Fruit fly (Drosophila melanogaster): Measurements from ENCODE around the gene CG13392.
A peak's percentile ranks its signal among the peaks of the same experiment; 100 is the strongest.

Gene CG13392

dm6 chr2L:8389231-8389630 lies 6.6 kb upstream of the CG13392 start, which contains the start of gene CG42819:
CG42819 (minus strand) TSS chr2L:8389331.
- TF ChIP-seq CG17801 (GFP tag; optimal IDR thresholded peaks at IDR 0.05; ENCODE audit: partially characterized antibody), result no peak

dm6 chr2L:8385849-8386248 lies 3.2 kb upstream of the CG13392 start:
- no peak for TF ChIP-seq CG17801 (GFP tag; optimal IDR thresholded peaks at IDR 0.05; ENCODE audit: partially characterized antibody)

- no peak for TF ChIP-seq CG17801 (GFP tag; optimal IDR thresholded peaks at IDR 0.05; ENCODE audit: partially characterized antibody)
Measured at dm6 chr2L:8384985-8385519, 2.4 kb upstream of the CG13392 start.

dm6 chr2L:8384108-8384601 lies 1.5 kb upstream of the CG13392 start, which contains the start of the genes Dad1 and CG13384:
Dad1 (minus strand) TSS chr2L:8384137.
CG13384 (plus strand) TSS chr2L:8384455.
- TF ChIP-seq CG17801 (GFP tag; optimal IDR thresholded peaks at IDR 0.05; ENCODE audit: partially characterized antibody), result peak; percentile 98

dm6 chr2L:8381508-8382036 lies 1.0 kb downstream of the CG13392 start, which contains the start of gene AlaRS:
AlaRS (minus strand) TSS chr2L:8381764.
- TF ChIP-seq CG17801 (GFP tag; optimal IDR thresholded peaks at IDR 0.05; ENCODE audit: partially characterized antibody), result peak; percentile 72

dm6 chr2L:8376717-8377116 lies 5.9 kb downstream of the CG13392 start, which contains the start of the genes CG13390 and CG17294:
CG13390 (minus strand) TSS chr2L:8376797.
CG17294 (plus strand) TSS chr2L:8377035.
- peak; percentile 100 for TF ChIP-seq CG17801 (GFP tag; optimal IDR thresholded peaks at IDR 0.05; ENCODE audit: partially characterized antibody)

- peak; percentile 12 for TF ChIP-seq CG17801 (GFP tag; optimal IDR thresholded peaks at IDR 0.05; ENCODE audit: partially characterized antibody)
Measured at dm6 chr2L:8374235-8374634, 8.4 kb downstream of the CG13392 start, which contains the start of gene Wdr82. Wdr82 (plus strand) TSS chr2L:8374461.

- TF ChIP-seq CG17801 (GFP tag; optimal IDR thresholded peaks at IDR 0.05; ENCODE audit: partially characterized antibody), result no peak
Measured at dm6 chr2L:8372248-8372647, 10.4 kb downstream of the CG13392 start.

- TF ChIP-seq CG17801 (GFP tag; optimal IDR thresholded peaks at IDR 0.05; ENCODE audit: partially characterized antibody), result peak; percentile 49
Measured at dm6 chr2L:8371354-8371937, 11.2 kb downstream of the CG13392 start.

- TF ChIP-seq CG17801 (GFP tag; optimal IDR thresholded peaks at IDR 0.05; ENCODE audit: partially characterized antibody), result peak; percentile 80
Measured at dm6 chr2L:8370364-8371326, 12.0 kb downstream of the CG13392 start, which contains the start of gene CG17292. CG17292 (plus strand) TSS chr2L:8370454.

dm6 chr2L:8365701-8366643 lies 16.6 kb downstream of the CG13392 start, which contains the start of gene Pp2A-29B:
Pp2A-29B (plus strand) TSS chr2L:8366038.
- peak; percentile 32 for TF ChIP-seq CG17801 (GFP tag; optimal IDR thresholded peaks at IDR 0.05; ENCODE audit: partially characterized antibody)

dm6 chr2L:8364006-8364956 lies 18.3 kb downstream of the CG13392 start, which contains the start of the genes RpS13 and CSN8:
RpS13 (minus strand) TSS chr2L:8364662.
CSN8 (plus strand) TSS chr2L:8364855.
- TF ChIP-seq CG17801 (GFP tag; optimal IDR thresholded peaks at IDR 0.05; ENCODE audit: partially characterized antibody), result peak; percentile 53
